Worm (Caenorhabditis elegans) whole organism, L2 larva: Measurements from ENCODE around the gene srx-112.

ENCODE experiments used
- C34F6.9 ChIP-seq: fragments of 150-350 bp; optimal IDR thresholded peaks from 2 replicates; lab custom pipeline; 2014; ENCODE audit warnings: missing biosample characterization, missing genetic modification characterization
- F13H6.1 ChIP-seq: sonication (generic microtip); optimal IDR thresholded peaks from 2 replicates; lab custom pipeline; 2016; ENCODE audit warnings: missing genetic modification characterization, missing compliant biosample characterization
- Y55F3AM.14 ChIP-seq: fragments of 200-800 bp; sonication (Bioruptor generic); optimal IDR thresholded peaks from 2 replicates; lab custom pipeline; 2018; ENCODE audit warnings: mild to moderate bottlenecking, missing genetic modification characterization, missing compliant biosample characterization
- ZK546.5 ChIP-seq: sonication (generic microtip); optimal IDR thresholded peaks from 2 replicates; lab custom pipeline; 2017; ENCODE audit warnings: missing biosample characterization, missing genetic modification characterization
- alr-1 ChIP-seq: fragments of 150-350 bp; optimal IDR thresholded peaks from 2 replicates; lab custom pipeline; 2014; ENCODE audit warnings: missing biosample characterization, missing genetic modification characterization
- aly-2 ChIP-seq: fragments of 150-350 bp; optimal IDR thresholded peaks from 2 replicates; lab custom pipeline; 2014; ENCODE audit warnings: missing biosample characterization, missing genetic modification characterization
- ama-1 ChIP-seq: fragments of 150-350 bp; optimal IDR thresholded peaks from 2 replicates; lab custom pipeline; 2018; ENCODE audit warnings: inconsistent platforms
- blmp-1 ChIP-seq: sonication (generic microtip); optimal IDR thresholded peaks from 2 replicates; lab custom pipeline; 2017; ENCODE audit warnings: missing genetic modification characterization, mild to moderate bottlenecking, missing compliant biosample characterization, antibody characterized with exemption, moderate library complexity; ENCODE audit not compliant: insufficient read depth
- ceh-16 ChIP-seq: fragments of 150-350 bp; optimal IDR thresholded peaks from 2 replicates; lab custom pipeline; 2014; ENCODE audit warnings: missing biosample characterization, missing genetic modification characterization
- crh-2 ChIP-seq: sonication (generic microtip); optimal IDR thresholded peaks from 2 replicates; lab custom pipeline; 2017; ENCODE audit warnings: missing biosample characterization, missing genetic modification characterization
- dmd-4 ChIP-seq: sonication (generic microtip); optimal IDR thresholded peaks from 2 replicates; lab custom pipeline; 2017; ENCODE audit warnings: missing biosample characterization, missing genetic modification characterization
- elt-1 ChIP-seq: fragments of 150-350 bp; optimal IDR thresholded peaks from 2 replicates; lab custom pipeline; 2014; ENCODE audit warnings: missing biosample characterization, missing genetic modification characterization
- elt-3 ChIP-seq: sonication (generic microtip); optimal IDR thresholded peaks from 2 replicates; lab custom pipeline; 2017; ENCODE audit warnings: missing biosample characterization, missing genetic modification characterization
- fos-1 ChIP-seq: fragments of 150-350 bp; optimal IDR thresholded peaks from 2 replicates; lab custom pipeline; 2014; ENCODE audit warnings: missing biosample characterization, missing genetic modification characterization
- gmeb-1 ChIP-seq: fragments of 150-350 bp; optimal IDR thresholded peaks from 2 replicates; lab custom pipeline; 2014; ENCODE audit warnings: missing biosample characterization, missing genetic modification characterization
- lin-11 ChIP-seq: fragments of 150-350 bp; sonication (generic microtip); optimal IDR thresholded peaks from 2 replicates; lab custom pipeline; 2014; ENCODE audit warnings: missing biosample characterization, missing genetic modification characterization, inconsistent platforms, mixed read lengths
- lin-13 ChIP-seq: fragments of 150-350 bp; optimal IDR thresholded peaks from 2 replicates; lab custom pipeline; 2014; ENCODE audit warnings: missing biosample characterization, missing genetic modification reagents, missing genetic modification characterization
- lsy-2 ChIP-seq, 2 experiments: fragments of 150-350 bp in 1 of 2; sonication (generic microtip) in 1 of 2; optimal IDR thresholded peaks; 2 replicates each; lab custom pipeline; 2014 to 2017; ENCODE audit warnings: missing biosample characterization in 2 of 2, missing genetic modification characterization in 2 of 2
- mab-5 ChIP-seq: fragments of 150-350 bp; optimal IDR thresholded peaks from 2 replicates; lab custom pipeline; 2014; ENCODE audit warnings: missing biosample characterization, missing genetic modification characterization
- mbf-1 ChIP-seq: sonication (generic microtip); optimal IDR thresholded peaks from 2 replicates; lab custom pipeline; 2017; ENCODE audit warnings: missing biosample characterization, missing genetic modification characterization
- mdl-1 ChIP-seq, 2 experiments: fragments of 150-350 bp in 1 of 2; sonication (generic microtip) in 1 of 2; optimal IDR thresholded peaks; 2 replicates each; lab custom pipeline; 2017; ENCODE audit warnings: missing biosample characterization in 2 of 2, missing genetic modification characterization in 2 of 2
- nhr-10 ChIP-seq: sonication (generic microtip); optimal IDR thresholded peaks from 2 replicates; lab custom pipeline; 2017; ENCODE audit warnings: missing biosample characterization, missing genetic modification characterization
- nhr-12 ChIP-seq: fragments of 150-350 bp; optimal IDR thresholded peaks from 2 replicates; lab custom pipeline; 2014; ENCODE audit warnings: missing biosample characterization, missing genetic modification characterization
- nhr-129 ChIP-seq: fragments of 150-350 bp; optimal IDR thresholded peaks from 2 replicates; lab custom pipeline; 2014; ENCODE audit warnings: missing biosample characterization, missing genetic modification characterization
- nhr-21 ChIP-seq: fragments of 150-350 bp; optimal IDR thresholded peaks from 2 replicates; lab custom pipeline; 2014; ENCODE audit warnings: missing biosample characterization, missing genetic modification characterization
- nhr-23 ChIP-seq: fragments of 150-350 bp; optimal IDR thresholded peaks from 2 replicates; lab custom pipeline; 2014; ENCODE audit warnings: missing biosample characterization, missing genetic modification reagents, missing genetic modification characterization
- nhr-25 ChIP-seq: fragments of 150-350 bp; sonication (generic microtip); optimal IDR thresholded peaks from 3 replicates; lab custom pipeline; 2014; ENCODE audit warnings: missing biosample characterization, missing genetic modification characterization
- nhr-6 ChIP-seq: fragments of 150-350 bp; optimal IDR thresholded peaks from 2 replicates; lab custom pipeline; 2014; ENCODE audit warnings: missing biosample characterization, missing genetic modification characterization
- nhr-77 ChIP-seq: fragments of 150-350 bp; optimal IDR thresholded peaks from 2 replicates; lab custom pipeline; 2014; ENCODE audit warnings: missing biosample characterization, missing genetic modification characterization
- sem-4 ChIP-seq: fragments of 150-350 bp; optimal IDR thresholded peaks from 2 replicates; lab custom pipeline; 2014; ENCODE audit warnings: missing biosample characterization, missing genetic modification reagents, missing genetic modification characterization
- skn-1 ChIP-seq: sonication (generic microtip); optimal IDR thresholded peaks from 2 replicates; lab custom pipeline; 2017; ENCODE audit warnings: missing biosample characterization, missing genetic modification characterization
- sma-3 ChIP-seq: sonication (generic microtip); optimal IDR thresholded peaks from 2 replicates; lab custom pipeline; 2016; ENCODE audit warnings: missing genetic modification reagents, missing genetic modification characterization, missing compliant biosample characterization
- unc-39 ChIP-seq: fragments of 150-350 bp; optimal IDR thresholded peaks from 2 replicates; lab custom pipeline; 2014; ENCODE audit warnings: missing biosample characterization, missing genetic modification characterization
- unc-55 ChIP-seq: fragments of 150-350 bp; sonication (generic microtip); optimal IDR thresholded peaks from 3 replicates; lab custom pipeline; 2014; ENCODE audit warnings: missing biosample characterization, missing genetic modification reagents, missing genetic modification characterization
- unc-62 ChIP-seq: fragments of 150-350 bp; optimal IDR thresholded peaks from 2 replicates; lab custom pipeline; 2014; ENCODE audit warnings: missing biosample characterization, missing genetic modification reagents, missing genetic modification characterization
- zag-1 ChIP-seq: fragments of 150-350 bp; optimal IDR thresholded peaks from 2 replicates; lab custom pipeline; 2014; ENCODE audit warnings: missing biosample characterization, missing genetic modification characterization
- ztf-1 ChIP-seq: fragments of 200-800 bp; sonication (Bioruptor generic); conservative IDR thresholded peaks from 2 replicates; pipeline ENCODE4 v1.3.6; 2022; ENCODE audit warnings: missing genetic modification characterization, missing compliant biosample characterization
- ztf-11 ChIP-seq: sonication (generic microtip); optimal IDR thresholded peaks from 2 replicates; lab custom pipeline; 2017; ENCODE audit warnings: missing biosample characterization, missing genetic modification characterization
- ztf-4 ChIP-seq: fragments of 150-350 bp; optimal IDR thresholded peaks from 2 replicates; lab custom pipeline; 2014; ENCODE audit warnings: missing biosample characterization, missing genetic modification characterization

srx-112 gene

DNA sequence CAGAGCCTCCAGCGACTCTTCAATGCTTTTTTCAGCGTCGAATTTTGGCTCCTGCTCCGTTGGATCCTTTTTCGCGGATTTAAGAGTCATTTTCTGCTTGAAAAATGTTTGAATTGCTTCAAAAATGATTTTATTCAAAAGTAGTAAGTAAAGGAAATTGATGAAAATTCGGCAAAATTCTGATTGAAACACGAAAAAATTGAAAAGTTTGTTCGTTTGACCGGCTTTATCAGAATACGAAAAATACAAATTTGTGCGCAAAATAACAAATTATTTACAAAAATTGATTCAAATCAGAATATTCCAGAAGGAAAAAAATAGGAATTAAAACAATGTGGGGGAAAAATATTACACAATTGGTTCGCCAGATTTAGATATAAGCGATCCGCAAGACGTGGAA lies 42.6 kb upstream of the srx-112 start, which contains the start of gene F54D10.4:
F54D10.4 (minus strand) TSS at position 101 of the 400 bp plus-strand sequence.
- TF ChIP-seq alr-1 (tag; lab: Kevin White, UChicago) (no peak), ztf-1 (no peak), zag-1 (tag; lab: Kevin White, UChicago) (no peak), elt-1 (no peak), nhr-12 (tag; lab: Kevin White, UChicago) (no peak)

DNA sequence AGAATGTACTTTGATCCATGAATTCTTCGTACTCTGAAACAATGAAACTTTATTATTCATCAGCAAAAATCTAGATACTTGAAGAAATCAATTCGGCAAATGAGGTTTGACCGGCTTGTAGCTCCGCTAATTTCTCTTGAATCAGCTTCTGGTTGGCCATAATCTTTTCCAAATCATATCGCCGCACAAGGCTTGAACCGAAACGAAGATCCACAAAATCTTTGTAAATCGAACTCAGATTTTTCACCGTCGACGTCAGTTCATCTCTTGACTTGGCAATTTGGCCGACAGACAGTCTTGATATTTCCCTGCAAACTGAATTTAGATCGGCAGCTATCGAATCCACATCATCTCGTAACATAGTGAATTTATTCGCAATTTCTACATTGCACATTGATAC lies 41.1 kb upstream of the srx-112 start:
- TF ChIP-seq F13H6.1 (tag; lab: Kevin White, UChicago) (no peak), aly-2 (tag; lab: Kevin White, UChicago) (no peak), nhr-77 (tag; lab: Kevin White, UChicago) (no peak), nhr-129 (no peak), unc-55 (no peak), C34F6.9 (no peak), ama-1 (lab: Kevin White, UChicago) (no peak), lsy-2 (tag; optimal IDR thresholded peaks at IDR 0.05; lab: Kevin White, UChicago) (no peak), elt-1 (no peak), blmp-1 (no peak), nhr-23 (no peak), nhr-10 (no peak), unc-62 (GFP tag; lab: Kevin White, UChicago) (no peak), nhr-6 (tag; lab: Kevin White, UChicago) (no peak), lin-13 (no peak), ceh-16 (tag; lab: Kevin White, UChicago) (no peak), alr-1 (tag; lab: Kevin White, UChicago) (no peak), Y55F3AM.14 (GFP tag; lab: Kevin White, UChicago) (no peak)

DNA sequence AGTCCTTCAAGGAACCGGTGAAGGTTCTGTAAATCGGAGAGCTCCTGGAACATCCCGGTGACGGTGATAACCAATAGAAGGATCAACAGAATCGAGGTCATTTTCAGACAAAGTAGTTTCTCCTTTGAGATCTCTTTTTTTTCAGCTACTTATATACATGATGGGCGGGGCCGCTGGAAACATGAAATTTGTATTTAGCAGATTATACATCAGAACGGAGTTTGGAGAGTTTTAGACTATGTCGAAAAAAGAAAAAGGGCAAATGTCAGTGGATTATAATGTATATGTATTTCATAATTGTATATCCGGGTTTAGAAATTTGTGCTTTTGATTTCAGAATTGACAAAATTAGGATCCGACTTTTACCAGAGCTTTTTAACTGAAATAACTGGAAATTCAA lies 38.8 kb upstream of the srx-112 start, which contains the start of gene ins-32:
ins-32 (minus strand) TSS at position 101 of the 400 bp plus-strand sequence.
- TF ChIP-seq F13H6.1 (tag; lab: Kevin White, UChicago) (no peak), lin-11 (no peak), nhr-77 (tag; lab: Kevin White, UChicago) (no peak), sma-3 (GFP tag; lab: Kevin White, UChicago) (no peak), elt-3 (tag; lab: Kevin White, UChicago) (no peak), alr-1 (tag; lab: Kevin White, UChicago) (no peak), ZK546.5 (tag; lab: Kevin White, UChicago) (no peak), ztf-4 (no peak), dmd-4 (tag; lab: Kevin White, UChicago) (no peak), aly-2 (tag; lab: Kevin White, UChicago) (no peak), nhr-129 (no peak), Y55F3AM.14 (GFP tag; lab: Kevin White, UChicago) (no peak), crh-2 (tag; lab: Kevin White, UChicago) (no peak), nhr-21 (tag; lab: Kevin White, UChicago) (no peak), nhr-6 (tag; lab: Kevin White, UChicago) (no peak), sem-4 (no peak), lin-13 (no peak), nhr-25 (tag; lab: Kevin White, UChicago) (no peak), ztf-11 (tag; lab: Kevin White, UChicago) (no peak), unc-39 (tag; lab: Kevin White, UChicago) (no peak)

DNA sequence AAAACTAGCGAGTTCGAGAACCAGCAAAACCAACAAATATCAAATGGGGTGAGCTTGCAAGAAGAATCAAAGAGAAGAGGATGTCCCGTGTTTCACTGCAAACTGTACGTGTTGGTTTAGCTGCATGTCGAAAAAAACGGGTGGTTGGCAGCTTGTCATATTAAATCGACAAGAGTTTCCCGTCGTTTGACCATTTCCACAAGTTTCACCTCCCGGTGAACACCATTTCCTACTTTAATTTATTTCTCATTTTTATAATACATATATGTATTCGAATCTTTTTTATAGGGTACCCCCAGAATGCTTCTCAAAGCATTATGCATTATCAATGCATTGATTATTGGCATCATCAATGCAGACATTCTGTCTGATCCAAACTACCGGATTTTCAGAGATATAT lies 30.9 kb upstream of the srx-112 start, which contains the start of gene Y8A9A.2:
Y8A9A.2 (plus strand) TSS at position 301 of the 400 bp plus-strand sequence.
- TF ChIP-seq lsy-2 (tag; optimal IDR thresholded peaks at IDR 0.05; lab: Kevin White, UChicago): no peak
- TF ChIP-seq fos-1 (tag; lab: Kevin White, UChicago): no peak
- TF ChIP-seq mdl-1 (tag; optimal IDR thresholded peaks at IDR 0.05; lab: Kevin White, UChicago): no peak
- TF ChIP-seq gmeb-1 (tag; lab: Kevin White, UChicago): no peak
- no peak for TF ChIP-seq dmd-4 (tag; lab: Kevin White, UChicago)
- TF ChIP-seq nhr-12 (tag; lab: Kevin White, UChicago): no peak
- no peak for TF ChIP-seq unc-39 (tag; lab: Kevin White, UChicago)
- no peak for TF ChIP-seq Y55F3AM.14 (GFP tag; lab: Kevin White, UChicago)
- TF ChIP-seq C34F6.9: no peak
- TF ChIP-seq ztf-1: no peak
- TF ChIP-seq mbf-1 (tag; lab: Kevin White, UChicago): no peak
- no peak for TF ChIP-seq crh-2 (tag; lab: Kevin White, UChicago)
- TF ChIP-seq ceh-16 (tag; lab: Kevin White, UChicago): no peak
- TF ChIP-seq ztf-4: no peak
- TF ChIP-seq mab-5 (tag; lab: Kevin White, UChicago): no peak
- TF ChIP-seq nhr-25 (tag; lab: Kevin White, UChicago): no peak
- no peak for TF ChIP-seq zag-1 (tag; lab: Kevin White, UChicago)
- TF ChIP-seq skn-1 (tag; lab: Kevin White, UChicago): no peak
- TF ChIP-seq, all 48 proteins: peak for 0
